Worm (Caenorhabditis elegans) whole organism, mixed stage, embryonic: ENCODE data around the gene atat-2.

ENCODE experiments used
- M03D4.4 ChIP-seq: sonication (generic microtip); optimal IDR thresholded peaks from 2 replicates; lab custom pipeline; 2017; ENCODE audit warnings: mild to moderate bottlenecking, missing genetic modification characterization, missing compliant biosample characterization
- blmp-1 ChIP-seq: fragments of 150-350 bp; optimal IDR thresholded peaks from 2 replicates; lab custom pipeline; 2014; ENCODE audit warnings: missing biosample characterization, missing genetic modification characterization
- ceh-39 ChIP-seq: fragments of 150-350 bp; optimal IDR thresholded peaks from 2 replicates; lab custom pipeline; 2014; ENCODE audit warnings: missing biosample characterization, missing genetic modification characterization
- ceh-43 ChIP-seq: fragments of 200-800 bp; sonication (Bioruptor generic); optimal IDR thresholded peaks from 2 replicates; lab custom pipeline; 2018; ENCODE audit warnings: mild to moderate bottlenecking, missing genetic modification characterization, moderate library complexity, missing compliant biosample characterization
- ceh-83 ChIP-seq: fragments of 200-800 bp; sonication (Bioruptor generic); optimal IDR thresholded peaks from 2 replicates; lab custom pipeline; 2018; ENCODE audit warnings: mild to moderate bottlenecking, missing genetic modification characterization, missing compliant biosample characterization
- ces-1 ChIP-seq: fragments of 150-350 bp; optimal IDR thresholded peaks from 2 replicates; lab custom pipeline; 2014; ENCODE audit warnings: missing biosample characterization, missing genetic modification reagents, missing genetic modification characterization
- cnd-1 ChIP-seq: fragments of 200-800 bp; sonication (Bioruptor generic); optimal IDR thresholded peaks from 2 replicates; lab custom pipeline; 2018; ENCODE audit warnings: mild to moderate bottlenecking, missing genetic modification characterization, missing compliant biosample characterization
- drap-1 ChIP-seq: fragments of 200-800 bp; sonication (Bioruptor generic); optimal IDR thresholded peaks from 3 replicates; lab custom pipeline; 2018; ENCODE audit warnings: mild to moderate bottlenecking, missing genetic modification characterization, missing compliant biosample characterization
- elt-1 ChIP-seq: sonication (generic microtip); optimal IDR thresholded peaks from 2 replicates; lab custom pipeline; 2017; ENCODE audit warnings: missing genetic modification characterization, mild to moderate bottlenecking, missing compliant biosample characterization, antibody characterized with exemption, moderate library complexity, borderline replicate concordance; ENCODE audit not compliant: insufficient read depth
- elt-3 ChIP-seq: fragments of 150-350 bp; optimal IDR thresholded peaks from 2 replicates; lab custom pipeline; 2014; ENCODE audit warnings: missing biosample characterization, missing genetic modification characterization
- flh-1 ChIP-seq: fragments of 200-800 bp; sonication (Bioruptor generic); optimal IDR thresholded peaks from 2 replicates; lab custom pipeline; 2018; ENCODE audit warnings: mild to moderate bottlenecking, missing genetic modification characterization, moderate library complexity, missing compliant biosample characterization
- ham-2 ChIP-seq: fragments of 200-800 bp; sonication (Bioruptor generic); optimal IDR thresholded peaks from 2 replicates; lab custom pipeline; 2018; ENCODE audit warnings: mild to moderate bottlenecking, missing genetic modification characterization, missing compliant biosample characterization
- lin-13 ChIP-seq: fragments of 150-350 bp; optimal IDR thresholded peaks from 2 replicates; lab custom pipeline; 2014; ENCODE audit warnings: missing biosample characterization, missing genetic modification characterization
- lin-32 ChIP-seq: fragments of 200-800 bp; sonication (Bioruptor generic); optimal IDR thresholded peaks from 2 replicates; lab custom pipeline; 2018; ENCODE audit warnings: mild to moderate bottlenecking, missing genetic modification characterization, missing compliant biosample characterization
- lsy-2 ChIP-seq: fragments of 150-350 bp; optimal IDR thresholded peaks from 2 replicates; lab custom pipeline; 2014; ENCODE audit warnings: missing biosample characterization, missing genetic modification characterization
- mab-5 ChIP-seq: fragments of 150-350 bp; optimal IDR thresholded peaks from 2 replicates; lab custom pipeline; 2014; ENCODE audit warnings: missing biosample characterization, missing genetic modification characterization
- mls-2 ChIP-seq: sonication (generic microtip); optimal IDR thresholded peaks from 2 replicates; lab custom pipeline; 2016; ENCODE audit warnings: mild to moderate bottlenecking, missing genetic modification characterization, moderate library complexity, missing compliant biosample characterization
- nhr-12 ChIP-seq: fragments of 150-350 bp; optimal IDR thresholded peaks from 2 replicates; lab custom pipeline; 2014; ENCODE audit warnings: missing biosample characterization, missing genetic modification characterization
- nhr-2 ChIP-seq: fragments of 150-350 bp; optimal IDR thresholded peaks from 2 replicates; lab custom pipeline; 2014; ENCODE audit warnings: missing biosample characterization, missing genetic modification characterization
- nhr-237 ChIP-seq: fragments of 150-350 bp; optimal IDR thresholded peaks from 2 replicates; lab custom pipeline; 2014; ENCODE audit warnings: missing biosample characterization, missing genetic modification characterization
- nhr-76 ChIP-seq: sonication (generic microtip); optimal IDR thresholded peaks from 2 replicates; lab custom pipeline; 2017; ENCODE audit warnings: missing biosample characterization, missing genetic modification characterization
- pha-4 ChIP-seq: fragments of 150-350 bp; optimal IDR thresholded peaks from 2 replicates; lab custom pipeline; 2018; ENCODE audit warnings: missing biosample characterization, missing genetic modification reagents, missing genetic modification characterization
- sem-2 ChIP-seq: fragments of 200-800 bp; sonication (Bioruptor generic); optimal IDR thresholded peaks from 2 replicates; lab custom pipeline; 2018; ENCODE audit warnings: mild to moderate bottlenecking, missing genetic modification characterization, missing compliant biosample characterization
- snpc-4 ChIP-seq: fragments of 150-350 bp; optimal IDR thresholded peaks from 2 replicates; lab custom pipeline; 2014; ENCODE audit warnings: missing biosample characterization, missing genetic modification characterization
- sptf-1 ChIP-seq: sonication (generic microtip); optimal IDR thresholded peaks from 2 replicates; lab custom pipeline; 2017; ENCODE audit warnings: mild to moderate bottlenecking, missing genetic modification characterization, moderate library complexity, missing compliant biosample characterization
- tbx-8 ChIP-seq: fragments of 200-800 bp; sonication (Bioruptor generic); optimal IDR thresholded peaks from 2 replicates; lab custom pipeline; 2018; ENCODE audit warnings: mild to moderate bottlenecking, missing genetic modification characterization, moderate library complexity, missing compliant biosample characterization
- unc-39 ChIP-seq: fragments of 150-350 bp; optimal IDR thresholded peaks from 2 replicates; lab custom pipeline; 2014; ENCODE audit warnings: missing biosample characterization, missing genetic modification characterization
- unc-62 ChIP-seq: fragments of 150-350 bp; optimal IDR thresholded peaks from 2 replicates; lab custom pipeline; 2014; ENCODE audit warnings: missing biosample characterization, missing genetic modification reagents, missing genetic modification characterization
- zip-8 ChIP-seq: fragments of 150-350 bp; optimal IDR thresholded peaks from 2 replicates; lab custom pipeline; 2014; ENCODE audit warnings: missing biosample characterization, missing genetic modification characterization
- ztf-11 ChIP-seq: fragments of 150-350 bp; optimal IDR thresholded peaks from 2 replicates; lab custom pipeline; 2014; ENCODE audit warnings: missing biosample characterization, missing genetic modification characterization

atat-2 gene

ce11 chrX:5819702-5820470 is 29.0 kb upstream of the atat-2 start:
- TF ChIP-seq unc-62 (GFP tag; lab: Kevin White, UChicago) = no peak
- TF ChIP-seq M03D4.4 = no peak
- TF ChIP-seq, all 35 proteins: peak for 0

ce11 chrX:5820880-5821279 is 28.0 kb upstream of the atat-2 start:
- TF ChIP-seq M03D4.4 = peak; percentile 43
- TF ChIP-seq lin-32 (GFP tag; lab: Kevin White, UChicago) = peak; percentile 2
- TF ChIP-seq nhr-237 (tag; lab: Kevin White, UChicago) = no peak
- TF ChIP-seq mls-2 (tag; lab: Kevin White, UChicago) = peak; percentile 20
- peak; percentile 24 for TF ChIP-seq sptf-1 (tag; lab: Kevin White, UChicago)
- TF ChIP-seq drap-1 (GFP tag; lab: Kevin White, UChicago) = peak; percentile 35

- TF ChIP-seq lsy-2 (tag; lab: Kevin White, UChicago) = no peak
- no peak for TF ChIP-seq sptf-1 (tag; lab: Kevin White, UChicago)
- no peak for TF ChIP-seq lin-13 (tag; lab: Kevin White, UChicago)
- no peak for TF ChIP-seq ham-2 (GFP tag; lab: Kevin White, UChicago)
- no peak for TF ChIP-seq ztf-11 (tag; lab: Kevin White, UChicago)
- TF ChIP-seq lin-32 (GFP tag; lab: Kevin White, UChicago) = no peak
- no peak for TF ChIP-seq unc-62 (GFP tag; lab: Kevin White, UChicago)
- TF ChIP-seq sem-2 (GFP tag; lab: Kevin White, UChicago) = no peak
- TF ChIP-seq ces-1 (GFP tag; lab: Kevin White, UChicago) = no peak
- TF ChIP-seq cnd-1 = no peak
- TF ChIP-seq nhr-237 (tag; lab: Kevin White, UChicago) = no peak
- TF ChIP-seq snpc-4 = no peak
- TF ChIP-seq unc-39 (tag; lab: Kevin White, UChicago) = no peak
- TF ChIP-seq elt-1 (tag; lab: Kevin White, UChicago) = no peak
- no peak for TF ChIP-seq M03D4.4
- no peak for TF ChIP-seq tbx-8 (GFP tag; lab: Kevin White, UChicago)
- TF ChIP-seq mab-5 = no peak
These were observed 27.1 kb upstream of the atat-2 start, which contains the start of gene hbl-1 for ce11 chrX:5821842-5822241. Gene hbl-1, plus strand, starts transcription at chrX:5822142.

- TF ChIP-seq cnd-1 (peak; percentile 18), blmp-1 (tag; lab: Kevin White, UChicago) (no peak), lsy-2 (tag; lab: Kevin White, UChicago) (no peak), pha-4 (tag; lab: Kevin White, UChicago) (no peak), zip-8 (tag; lab: Kevin White, UChicago) (no peak), ceh-43 (GFP tag; lab: Kevin White, UChicago) (no peak), sptf-1 (tag; lab: Kevin White, UChicago) (peak; percentile 16), flh-1 (GFP tag; lab: Kevin White, UChicago) (no peak), tbx-8 (GFP tag; lab: Kevin White, UChicago) (no peak), nhr-2 (tag; lab: Kevin White, UChicago) (no peak), nhr-12 (tag; lab: Kevin White, UChicago) (no peak)
- TF ChIP-seq, all 35 proteins: peak for 2
These were observed 21.9 kb upstream of the atat-2 start for ce11 chrX:5826976-5827375.

ce11 chrX:5828085-5828484 is 20.8 kb upstream of the atat-2 start:
- peak; percentile 72 for TF ChIP-seq unc-62 (GFP tag; lab: Kevin White, UChicago)
- TF ChIP-seq ceh-83 = peak; percentile 15
- no peak for TF ChIP-seq sptf-1 (tag; lab: Kevin White, UChicago)
- peak; percentile 17 for TF ChIP-seq ham-2 (GFP tag; lab: Kevin White, UChicago)

- TF ChIP-seq elt-3 (tag; lab: Kevin White, UChicago) (no peak), ces-1 (GFP tag; lab: Kevin White, UChicago) (no peak), lin-32 (GFP tag; lab: Kevin White, UChicago) (no peak), lin-13 (tag; lab: Kevin White, UChicago) (no peak), lsy-2 (tag; lab: Kevin White, UChicago) (no peak), ceh-39 (tag; lab: Kevin White, UChicago) (no peak), ceh-43 (GFP tag; lab: Kevin White, UChicago) (no peak), nhr-76 (no peak), blmp-1 (tag; lab: Kevin White, UChicago) (no peak)
These were observed 19.7 kb upstream of the atat-2 start, which contains the start of gene acp-5 for ce11 chrX:5829175-5829574. Gene acp-5, plus strand, starts transcription at chrX:5829435.
